Worm (Caenorhabditis elegans): Measurements from ENCODE around the gene srab-14.

ce11 chrII:7465519-7465918 is 33.8 kb downstream of the srab-14 start, which contains the start of gene sro-1:
- TF ChIP-seq npax-4 (tag; optimal IDR thresholded peaks at IDR 0.05) (no peak), unc-42 (tag; optimal IDR thresholded peaks at IDR 0.05) (no peak), nhr-11 (tag; optimal IDR thresholded peaks at IDR 0.05) (no peak), ceh-9 (tag; optimal IDR thresholded peaks at IDR 0.05) (no peak), pros-1 (tag; optimal IDR thresholded peaks at IDR 0.05) (no peak), pax-1 (tag; optimal IDR thresholded peaks at IDR 0.05) (no peak), C08G9.2 (tag; optimal IDR thresholded peaks at IDR 0.05) (no peak), unc-55 (GFP tag; optimal IDR thresholded peaks at IDR 0.05) (no peak)

Data from whole organism, late embryonic.